Worm (Caenorhabditis elegans): ENCODE results near the gene Y41C4A.9.

- no peak for TF ChIP-seq nhr-237 (tag; optimal IDR thresholded peaks at IDR 0.05)
- TF ChIP-seq sem-2 (GFP tag; optimal IDR thresholded peaks at IDR 0.05) = no peak
- no peak for TF ChIP-seq mep-1 (tag; optimal IDR thresholded peaks at IDR 0.05)
- no peak for TF ChIP-seq blmp-1 (tag; optimal IDR thresholded peaks at IDR 0.05)
Observed at ce11 chrIII:11680514-11680913, 37.9 kb downstream of the Y41C4A.9 start.
